Fruit fly (Drosophila melanogaster) S2 (cell line): ENCODE data around the gene CG18557.

ENCODE experiments used
- CG8478 ChIP-seq: fragments of >200 bp; optimal IDR thresholded peaks from 2 replicates; lab custom pipeline; 2018
- CTCF ChIP-seq, 2 experiments: fragments of >200 bp; optimal IDR thresholded peaks; 2 replicates each; lab custom pipeline; 2018

Gene CG18557

DNA sequence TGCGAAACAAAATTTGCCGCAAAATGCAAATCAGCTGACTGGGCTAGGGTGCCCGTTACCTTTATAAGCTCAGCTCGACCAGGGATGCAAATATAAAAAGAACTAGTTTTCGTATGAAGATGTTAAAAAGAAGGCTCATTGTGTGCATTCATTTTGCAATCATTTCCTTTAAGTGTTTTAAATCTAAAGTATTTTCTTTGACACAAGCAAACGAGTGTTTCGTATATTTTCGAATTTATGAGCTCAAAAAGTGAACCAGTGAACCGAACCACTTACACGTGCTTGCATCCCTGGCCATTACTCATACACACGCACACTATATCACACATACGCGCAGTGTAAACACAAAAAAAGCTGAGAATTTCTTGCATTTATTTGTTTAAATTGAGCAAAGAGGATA, 32.7 kb upstream of the CG18557 start, which contains the start of the genes Prx6a and Sbat:
Gene Prx6a (minus strand): TSS at position 45 of the 400 bp plus-strand sequence.
Gene Sbat (plus strand): TSS at position 157 of the 400 bp plus-strand sequence.
- TF ChIP-seq CG8478 (lab: Kevin White, UChicago) (no peak), CTCF (optimal IDR thresholded peaks at IDR 0.05; lab: Kevin White, UChicago) (no peak)

DNA sequence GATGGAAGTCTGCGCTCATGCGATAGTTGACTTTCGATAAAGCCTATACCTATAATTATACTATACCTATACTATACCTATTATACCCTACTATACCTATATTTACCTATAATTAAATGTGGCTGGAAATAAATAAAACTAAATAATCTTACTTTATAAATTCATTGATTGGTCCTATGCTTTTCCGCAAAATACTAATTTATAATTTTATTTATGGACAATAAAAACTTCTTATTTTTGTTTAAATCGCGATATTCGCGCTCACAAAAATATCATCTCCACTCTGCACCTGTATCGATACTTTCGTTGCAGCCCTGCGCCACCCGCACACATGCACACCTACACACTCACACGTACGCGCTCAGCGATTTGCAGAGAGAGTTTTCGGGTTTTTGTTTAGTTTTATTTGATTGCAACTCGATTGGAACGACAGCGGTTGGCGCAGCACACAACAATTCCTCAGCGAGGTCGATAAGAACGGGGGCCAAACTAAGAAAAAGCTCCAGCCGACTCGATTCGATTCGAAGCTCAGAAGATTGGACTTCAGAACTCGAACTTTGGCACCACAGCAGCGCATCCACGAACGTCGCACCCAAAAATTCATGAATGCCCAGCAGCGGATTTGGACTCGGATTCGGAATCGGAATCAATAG, 29.1 kb upstream of the CG18557 start, which contains the start of gene CG8814:
Gene CG8814 (plus strand): TSS at position 349 of the 653 bp plus-strand sequence.
- TF ChIP-seq CTCF (optimal IDR thresholded peaks at IDR 0.05; lab: Kevin White, UChicago) (no peak), CG8478 (lab: Kevin White, UChicago) (no peak)

DNA sequence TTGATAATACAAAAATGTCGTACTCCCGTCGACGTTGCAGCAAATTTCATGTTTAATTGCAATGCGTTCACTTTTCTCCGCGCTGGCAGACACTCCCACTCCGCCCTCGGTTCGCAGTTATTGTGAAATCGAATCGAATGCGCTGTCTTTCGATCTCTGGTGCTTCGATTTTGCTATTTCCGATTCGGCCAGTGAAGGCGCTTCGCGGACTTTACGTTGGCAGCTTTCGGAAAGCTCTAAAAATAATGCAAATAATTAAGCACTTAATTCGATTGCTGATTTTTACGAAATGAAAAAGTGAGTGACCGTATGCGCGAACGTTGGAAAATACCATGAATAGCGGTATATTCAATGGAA, 28.6 kb upstream of the CG18557 start, which contains the start of gene Ifrd1:
Gene Ifrd1 (minus strand): TSS at position 305 of the 357 bp plus-strand sequence.
- no peak for TF ChIP-seq CTCF (optimal IDR thresholded peaks at IDR 0.05; lab: Kevin White, UChicago)
- TF ChIP-seq CG8478 (lab: Kevin White, UChicago): no peak

DNA sequence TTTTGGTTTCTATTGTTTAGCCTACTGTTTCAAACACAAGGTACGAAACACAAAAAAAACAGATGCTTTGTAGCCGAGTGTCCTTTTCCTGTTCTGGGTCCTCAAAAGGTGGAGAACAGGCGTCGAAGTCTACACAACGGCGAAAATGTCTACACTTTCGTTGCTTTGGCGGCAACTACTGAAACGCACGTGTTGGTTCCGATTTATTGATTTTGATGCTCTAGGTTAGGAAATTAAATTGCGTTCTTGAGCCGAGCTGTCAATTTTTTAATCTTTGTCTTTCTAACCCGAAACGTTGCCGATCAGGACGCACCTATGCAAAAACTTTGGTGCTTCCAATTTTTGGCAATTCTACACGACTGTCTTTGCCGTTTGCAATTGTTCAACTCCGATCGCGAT, 28.2 kb upstream of the CG18557 start:
- TF ChIP-seq CTCF (optimal IDR thresholded peaks at IDR 0.05; lab: Kevin White, UChicago): no peak

DNA sequence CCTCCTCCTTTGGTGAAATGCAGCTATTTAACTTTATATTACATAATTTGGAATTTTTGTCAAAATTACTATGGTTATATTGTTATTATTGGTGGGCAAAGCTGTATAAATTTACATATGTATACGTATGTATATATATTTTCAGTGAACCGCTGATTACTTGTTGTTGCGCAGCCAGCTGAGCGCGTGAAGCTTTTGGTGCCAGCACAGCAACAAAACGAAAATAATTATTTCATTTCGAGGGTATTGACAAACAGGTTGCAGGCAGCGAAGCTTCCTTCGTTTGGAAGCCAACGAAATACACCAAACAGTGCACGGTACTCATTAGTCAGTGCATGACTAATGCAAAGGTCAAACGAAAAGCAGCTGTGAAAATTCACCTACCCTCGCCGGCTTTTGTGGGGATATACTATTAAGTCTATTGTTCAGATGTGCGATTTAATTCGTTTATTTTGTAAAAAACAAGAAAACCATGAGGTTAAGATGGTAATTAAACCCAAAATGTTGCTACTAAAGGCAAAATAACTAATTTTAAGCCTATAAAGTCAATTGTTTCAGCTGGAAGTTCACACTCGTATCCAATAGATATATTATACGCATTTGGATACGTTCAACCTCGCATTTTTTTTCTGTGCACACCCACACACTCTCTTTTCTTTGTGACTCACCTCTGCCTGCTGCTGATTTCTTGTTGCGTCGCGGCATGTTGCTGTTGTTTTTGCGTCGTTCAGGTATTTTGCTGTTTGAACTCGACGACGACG, 27.6 kb upstream of the CG18557 start:
- TF ChIP-seq CTCF (optimal IDR thresholded peaks at IDR 0.05; lab: Kevin White, UChicago): no peak

DNA sequence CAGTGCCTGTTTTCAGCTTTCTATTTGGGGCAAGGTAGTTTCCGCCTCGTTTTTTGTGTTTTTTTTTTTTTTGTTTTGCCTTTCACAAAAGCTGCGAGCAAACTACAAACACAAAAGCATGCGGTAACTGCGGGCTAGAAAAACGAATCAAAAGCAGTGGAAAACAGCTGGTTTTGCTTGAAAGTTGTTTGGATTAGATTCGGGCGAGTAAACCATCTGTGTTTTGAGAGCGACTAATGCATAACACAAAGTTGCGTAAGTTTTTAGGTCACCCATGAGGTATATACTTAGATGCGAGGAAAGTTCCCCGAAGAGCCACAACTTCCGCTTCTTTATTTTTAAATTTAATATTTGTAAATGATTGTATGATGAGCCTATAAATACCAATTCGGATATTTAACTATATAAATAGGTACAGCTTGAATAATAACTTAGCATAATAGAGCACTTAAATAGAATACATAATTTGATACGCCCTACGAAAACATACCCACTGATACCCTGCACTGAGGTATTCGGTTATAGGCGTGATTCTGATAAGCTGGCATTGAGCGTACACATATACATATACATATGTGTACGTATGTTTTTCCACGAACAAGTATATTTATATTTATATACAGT, 26.9 kb upstream of the CG18557 start:
- TF ChIP-seq CTCF (optimal IDR thresholded peaks at IDR 0.05; lab: Kevin White, UChicago) (no peak), CG8478 (lab: Kevin White, UChicago) (no peak)

DNA sequence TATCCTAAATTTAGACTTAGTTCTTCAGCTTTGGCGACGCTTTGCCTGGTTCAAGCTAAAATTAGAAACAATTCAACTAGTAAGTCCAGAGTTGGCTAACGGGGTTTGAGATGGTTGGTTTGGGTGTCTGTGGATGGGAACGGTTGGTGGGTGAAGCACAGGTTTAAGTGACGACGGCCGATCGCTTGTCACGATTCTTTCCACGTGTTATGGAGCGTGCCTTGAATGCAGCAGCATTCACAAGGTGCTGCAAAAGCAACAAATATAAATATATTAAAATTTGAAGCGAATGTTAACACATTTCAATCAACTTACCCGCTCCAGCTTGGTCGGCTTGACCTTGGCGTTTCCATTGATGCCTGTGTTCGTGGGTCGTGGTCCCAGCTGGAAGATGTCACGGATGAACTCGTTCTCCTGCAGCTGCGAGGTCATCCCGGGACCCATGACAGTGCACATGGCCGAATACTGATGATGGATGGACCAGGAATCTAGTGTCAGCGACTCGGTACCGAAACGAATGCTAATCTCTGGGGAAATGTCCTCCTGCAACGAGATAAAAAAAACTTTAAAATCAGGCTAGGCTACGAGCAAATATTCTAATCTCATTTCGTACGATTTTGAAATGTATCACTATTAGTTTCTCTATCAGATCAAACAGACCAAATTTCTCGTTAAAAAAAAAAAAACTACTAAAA, 23.6 kb upstream of the CG18557 start, which contains the start of gene CG8813:
Gene CG8813 (plus strand): TSS at position 645 of the 695 bp plus-strand sequence.
- TF ChIP-seq CG8478 (lab: Kevin White, UChicago) (no peak), CTCF (optimal IDR thresholded peaks at IDR 0.05; lab: Kevin White, UChicago) (no peak)

DNA sequence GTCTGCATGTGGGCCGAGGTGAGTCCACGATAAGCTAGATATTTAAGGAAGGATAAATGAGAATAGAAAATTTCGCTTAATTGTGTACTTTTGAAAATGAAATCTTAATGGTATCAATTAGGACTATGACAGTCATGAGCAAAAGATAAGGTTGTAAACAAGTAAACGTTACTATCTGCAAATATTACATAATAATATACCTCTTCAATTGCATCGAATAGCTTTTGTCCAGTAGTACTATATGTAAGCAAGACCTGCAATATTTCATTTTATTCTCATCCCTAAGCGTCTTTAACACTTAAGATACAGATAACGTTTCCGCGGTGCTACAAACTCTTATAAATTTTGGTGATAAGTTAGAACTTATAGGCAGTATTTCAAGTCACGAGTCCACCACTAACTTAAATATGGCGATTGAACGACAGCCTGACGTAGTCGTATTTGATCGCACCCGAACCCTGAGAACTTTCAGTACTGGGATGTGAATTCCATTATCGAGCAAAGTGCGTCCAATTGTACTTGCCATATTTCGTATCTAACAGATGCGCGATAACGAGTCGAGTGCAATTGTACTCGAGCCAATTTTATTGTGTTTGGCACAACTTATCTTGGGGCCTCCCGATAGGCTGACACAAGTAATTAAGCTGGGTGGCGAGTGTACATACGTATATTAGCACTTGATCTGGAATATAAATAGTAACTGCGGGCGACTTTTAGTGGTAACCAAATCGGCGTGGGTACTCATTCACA, 20.2 kb upstream of the CG18557 start:
- no peak for TF ChIP-seq CG8478 (lab: Kevin White, UChicago)
- TF ChIP-seq CTCF (optimal IDR thresholded peaks at IDR 0.05; lab: Kevin White, UChicago): no peak

DNA sequence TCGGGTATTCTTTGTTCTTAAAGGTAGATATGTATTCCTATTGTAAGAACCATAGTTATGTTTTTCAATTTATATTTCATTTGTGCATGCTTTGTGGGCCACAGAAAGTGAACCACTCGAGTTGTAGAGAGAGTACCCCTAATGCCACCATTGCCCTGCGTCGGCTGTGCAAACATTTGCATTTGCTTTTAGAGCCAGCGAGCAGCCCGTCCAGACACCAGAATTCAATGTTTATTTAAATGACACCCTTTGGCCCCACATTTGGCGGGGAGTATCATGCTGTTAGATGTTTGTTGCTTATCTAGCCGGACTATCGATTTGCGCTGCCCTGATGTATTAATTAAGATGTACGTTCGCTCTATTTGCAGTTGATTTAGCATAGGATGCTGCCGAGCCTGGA, 19.1 kb upstream of the CG18557 start:
- TF ChIP-seq CG8478 (lab: Kevin White, UChicago) (no peak), CTCF (optimal IDR thresholded peaks at IDR 0.05; lab: Kevin White, UChicago) (no peak)

DNA sequence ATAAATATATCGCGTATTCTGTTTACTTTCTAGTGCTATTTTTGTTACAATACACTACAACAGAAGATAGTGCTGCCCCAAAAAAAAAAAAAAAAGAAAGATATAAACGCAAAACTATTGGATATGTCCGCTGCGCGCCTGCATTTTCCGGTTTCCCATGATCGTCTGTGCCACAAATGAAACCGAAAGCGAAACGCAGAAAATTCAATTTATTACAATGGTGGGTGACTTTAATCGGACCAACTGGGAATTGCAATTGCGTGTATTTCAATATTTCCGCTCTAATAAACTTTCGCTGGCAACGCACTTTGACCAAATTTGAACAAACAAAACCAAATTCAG, 17.1 kb upstream of the CG18557 start:
- no peak for TF ChIP-seq CG8478 (lab: Kevin White, UChicago)
- TF ChIP-seq CTCF (optimal IDR thresholded peaks at IDR 0.05; lab: Kevin White, UChicago): no peak

DNA sequence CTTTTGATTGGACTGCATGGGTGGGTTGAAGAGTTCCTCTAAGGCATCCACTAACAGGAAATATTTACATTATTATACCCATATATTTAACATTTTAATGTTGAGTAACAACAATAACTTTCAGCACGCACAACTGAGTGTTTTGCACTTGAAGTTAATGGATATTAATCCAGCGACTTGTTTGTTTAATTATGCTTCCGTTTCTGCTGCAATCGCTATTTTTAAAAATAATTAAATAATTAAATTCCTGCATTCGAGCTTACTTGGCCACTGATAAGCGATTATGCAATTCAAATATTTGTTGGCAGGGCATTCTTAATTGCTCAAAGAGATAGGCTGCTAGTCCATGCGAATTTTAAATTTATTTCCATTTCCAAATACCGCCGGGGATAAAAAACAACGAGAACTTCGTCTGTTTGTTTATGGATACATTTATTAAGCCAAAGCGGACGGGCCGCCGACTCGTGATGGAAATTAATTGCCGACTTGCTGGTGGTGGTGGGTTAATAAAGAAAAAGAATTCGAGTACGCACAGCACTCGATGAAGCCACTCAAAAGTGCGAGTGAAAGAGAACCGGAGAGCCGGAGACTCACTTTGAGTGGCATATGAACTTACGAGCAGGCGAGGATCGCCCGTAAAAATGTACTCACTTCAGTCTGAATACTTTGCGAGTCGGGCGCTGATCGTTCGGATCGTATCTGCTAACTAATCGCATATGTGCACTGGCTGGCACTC, 16.5 kb upstream of the CG18557 start:
- TF ChIP-seq CG8478 (lab: Kevin White, UChicago): no peak
- TF ChIP-seq CTCF (optimal IDR thresholded peaks at IDR 0.05; lab: Kevin White, UChicago): no peak

DNA sequence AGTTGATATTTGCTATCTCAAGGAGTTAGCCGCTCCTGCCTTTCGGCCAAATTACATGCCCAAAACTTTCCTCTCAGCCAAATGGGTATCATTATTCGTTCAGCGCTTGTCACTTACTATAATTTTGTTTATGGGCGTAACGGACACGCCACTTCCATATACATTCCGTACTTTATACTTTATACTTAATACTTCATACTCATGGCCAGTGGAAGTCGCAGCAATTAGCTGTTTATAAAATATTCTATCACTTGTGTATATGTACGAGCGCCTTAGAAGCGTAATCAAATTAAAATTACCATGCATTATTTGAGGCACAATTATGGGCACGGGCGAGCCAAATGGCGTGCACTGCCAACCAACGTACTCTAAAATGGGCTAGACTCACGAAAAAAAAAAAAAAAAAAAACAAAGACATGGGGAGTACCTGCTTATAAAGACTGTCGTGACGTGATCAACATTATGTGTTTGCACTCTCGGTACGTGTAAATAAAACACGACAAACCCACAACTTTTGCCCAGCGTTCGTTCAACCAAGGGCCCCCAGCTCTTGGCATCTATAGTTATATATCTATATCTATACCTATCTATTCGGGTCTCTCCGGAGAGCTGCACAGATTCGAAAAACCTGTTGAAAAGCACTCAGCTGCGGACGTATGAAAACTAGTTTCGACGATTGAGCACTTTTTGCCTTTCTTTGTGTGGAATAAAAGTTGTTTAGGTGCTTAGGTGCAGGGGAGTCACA, 15.8 kb upstream of the CG18557 start:
- no peak for TF ChIP-seq CG8478 (lab: Kevin White, UChicago)
- TF ChIP-seq CTCF (optimal IDR thresholded peaks at IDR 0.05; lab: Kevin White, UChicago): no peak
